Worm (Caenorhabditis elegans) whole organism, L4 larva: ENCODE data around the gene pkc-3.
A peak's percentile ranks its signal among the peaks of the same experiment; 100 is the strongest.

ENCODE experiments used
- F44E2.7 ChIP-seq: fragments of 200-800 bp; sonication (Bioruptor generic); IDR thresholded peaks from 2 replicates; pipeline ENCODE4 v2.1.2; 2022; ENCODE audit warnings: missing genetic modification characterization, missing compliant biosample characterization
- T26A8.4 ChIP-seq: fragments of 200-800 bp; sonication (Bioruptor generic); IDR thresholded peaks from 2 replicates; pipeline ENCODE4 v1.3.6; 2022; ENCODE audit warnings: missing genetic modification characterization, missing compliant biosample characterization
- ZK546.5 ChIP-seq, 2 experiments: sonication (generic microtip); optimal IDR thresholded peaks; 2 replicates each; lab custom pipeline; 2017; ENCODE audit warnings: missing biosample characterization in 2 of 2, missing genetic modification characterization in 2 of 2
- aha-1 ChIP-seq: fragments of 150-350 bp; peaks from one replicate; lab custom pipeline; 2014; ENCODE audit warnings: missing biosample characterization, missing genetic modification characterization
- ama-1 ChIP-seq: fragments of 150-350 bp; optimal IDR thresholded peaks from 2 replicates; lab custom pipeline; 2014; ENCODE audit warnings: inconsistent platforms, mixed read lengths
- daf-16 ChIP-seq, 3 experiments: sonication (generic microtip); optimal IDR thresholded peaks; 2 replicates each; lab custom pipeline; 2016 to 2017; ENCODE audit warnings: missing genetic modification characterization in 3 of 3, missing genetic modification reagents in 3 of 3, mild to moderate bottlenecking in 2 of 3, missing compliant biosample characterization in 2 of 3, missing biosample characterization in 1 of 3, moderate library complexity in 1 of 3
- daf-8 ChIP-seq: fragments of 200-800 bp; sonication (Bioruptor generic); IDR thresholded peaks from 2 replicates; pipeline ENCODE4 v1.3.6; 2022; ENCODE audit warnings: missing genetic modification characterization, missing compliant biosample characterization
- dmd-6 ChIP-seq: fragments of 200-800 bp; sonication (Bioruptor generic); IDR thresholded peaks from 2 replicates; pipeline ENCODE4 v1.3.6; 2022; ENCODE audit warnings: missing genetic modification reagents, missing genetic modification characterization, missing compliant biosample characterization
- dve-1 ChIP-seq: sonication (generic microtip); optimal IDR thresholded peaks from 2 replicates; lab custom pipeline; 2017; ENCODE audit warnings: antibody characterized with exemption, mild to moderate bottlenecking, missing genetic modification characterization, missing compliant biosample characterization; ENCODE audit not compliant: insufficient read depth
- egl-43 ChIP-seq: fragments of 200-800 bp; sonication (Bioruptor generic); IDR thresholded peaks from 2 replicates; pipeline ENCODE4 v1.3.6; 2022; ENCODE audit warnings: missing genetic modification reagents, missing genetic modification characterization, missing compliant biosample characterization
- gei-8 ChIP-seq: fragments of 200-800 bp; sonication (Bioruptor generic); optimal IDR thresholded peaks from 2 replicates; lab custom pipeline; 2018; ENCODE audit warnings: mild to moderate bottlenecking, missing genetic modification characterization, missing compliant biosample characterization
- hlh-11 ChIP-seq: fragments of 200-800 bp; sonication (Bioruptor generic); optimal IDR thresholded peaks from 2 replicates; lab custom pipeline; 2018; ENCODE audit warnings: mild to moderate bottlenecking, missing genetic modification characterization, missing compliant biosample characterization
- hlh-30 ChIP-seq: sonication (generic microtip); optimal IDR thresholded peaks from 2 replicates; lab custom pipeline; 2017; ENCODE audit warnings: antibody characterized with exemption, mild to moderate bottlenecking, missing genetic modification characterization, missing compliant biosample characterization; ENCODE audit not compliant: insufficient read depth
- hmg-1.1 ChIP-seq: fragments of 200-800 bp; sonication (Bioruptor generic); IDR thresholded peaks from 2 replicates; pipeline ENCODE4 v1.3.6; 2022; ENCODE audit warnings: missing genetic modification reagents, missing genetic modification characterization, missing compliant biosample characterization
- jun-1 ChIP-seq: fragments of 150-350 bp; optimal IDR thresholded peaks from 2 replicates; lab custom pipeline; 2014; ENCODE audit warnings: missing biosample characterization, missing genetic modification reagents, missing genetic modification characterization
- lin-38 ChIP-seq: fragments of 200-800 bp; sonication (Bioruptor generic); IDR thresholded peaks from 2 replicates; pipeline ENCODE4 v1.3.6; 2022; ENCODE audit warnings: missing genetic modification reagents, missing genetic modification characterization, missing compliant biosample characterization
- lsy-2 ChIP-seq, 2 experiments: fragments of 150-350 bp in 1 of 2; sonication (generic microtip) in 1 of 2; optimal IDR thresholded peaks; 2 replicates each; lab custom pipeline; 2014 to 2017; ENCODE audit warnings: missing biosample characterization in 2 of 2, missing genetic modification characterization in 2 of 2
- mdl-1 ChIP-seq, 2 experiments: fragments of 150-350 bp in 1 of 2; sonication (generic microtip) in 1 of 2; optimal IDR thresholded peaks; 2 replicates each; lab custom pipeline; 2014 to 2017; ENCODE audit warnings: missing biosample characterization in 2 of 2, missing genetic modification characterization in 2 of 2
- mep-1 ChIP-seq: fragments of 150-350 bp; sonication (generic microtip); optimal IDR thresholded peaks from 3 replicates; lab custom pipeline; 2014; ENCODE audit warnings: missing biosample characterization, missing genetic modification characterization
- mes-2 ChIP-seq: sonication (generic microtip); optimal IDR thresholded peaks from 2 replicates; lab custom pipeline; 2016; ENCODE audit warnings: missing genotype, mild to moderate bottlenecking, missing genetic modification characterization, missing compliant biosample characterization; ENCODE audit not compliant: poor library complexity, severe bottlenecking
- nhr-10 ChIP-seq: fragments of 150-350 bp; optimal IDR thresholded peaks from 2 replicates; lab custom pipeline; 2014; ENCODE audit warnings: missing biosample characterization, missing genetic modification characterization
- nhr-102 ChIP-seq: sonication (generic microtip); optimal IDR thresholded peaks from 2 replicates; lab custom pipeline; 2016; ENCODE audit warnings: mild to moderate bottlenecking, missing genetic modification characterization, moderate library complexity, missing compliant biosample characterization
- nhr-28 ChIP-seq: fragments of 150-350 bp; optimal IDR thresholded peaks from 2 replicates; lab custom pipeline; 2014; ENCODE audit warnings: missing biosample characterization, missing genetic modification characterization
- nhr-76 ChIP-seq: fragments of 150-350 bp; optimal IDR thresholded peaks from 2 replicates; lab custom pipeline; 2014; ENCODE audit warnings: missing biosample characterization, missing genetic modification characterization
- nhr-77 ChIP-seq: fragments of 150-350 bp; optimal IDR thresholded peaks from 2 replicates; lab custom pipeline; 2014; ENCODE audit warnings: missing biosample characterization, missing genetic modification characterization
- pha-4 ChIP-seq, 2 experiments: fragments of 150-350 bp in 1 of 2; fragments of 200-800 bp in 1 of 2; sonication (Bioruptor generic) in 1 of 2; IDR thresholded peaks in 1 of 2; optimal IDR thresholded peaks in 1 of 2; 2 replicates each; pipeline versions ENCODE4 v1.3.6 to Lab custom; 2014 to 2022; ENCODE audit warnings: missing genetic modification characterization in 2 of 2, missing genetic modification reagents in 2 of 2, missing biosample characterization in 1 of 2, missing compliant biosample characterization in 1 of 2
- rbr-2 ChIP-seq: sonication (generic microtip); optimal IDR thresholded peaks from 2 replicates; lab custom pipeline; 2016; ENCODE audit warnings: missing genotype, missing genetic modification characterization, missing compliant biosample characterization
- sdz-12 ChIP-seq: fragments of 200-800 bp; sonication (Bioruptor generic); optimal IDR thresholded peaks from 2 replicates; lab custom pipeline; 2018; ENCODE audit warnings: mild to moderate bottlenecking, missing genetic modification characterization, missing compliant biosample characterization
- skn-1 ChIP-seq: fragments of 150-350 bp; optimal IDR thresholded peaks from 2 replicates; lab custom pipeline; 2014; ENCODE audit warnings: missing biosample characterization, missing genetic modification characterization
- tag-97 ChIP-seq: fragments of 200-800 bp; sonication (Bioruptor generic); IDR thresholded peaks from 2 replicates; pipeline ENCODE4 v1.3.6; 2022; ENCODE audit warnings: missing genetic modification characterization, missing compliant biosample characterization
- tra-1 ChIP-seq: fragments of 200-800 bp; sonication (Bioruptor generic); IDR thresholded peaks from 2 replicates; pipeline ENCODE4 v1.3.6; 2022; ENCODE audit warnings: missing genetic modification reagents, missing genetic modification characterization, missing compliant biosample characterization
- unc-62 ChIP-seq, 3 experiments: fragments of 150-350 bp in 1 of 3; sonication (generic microtip); optimal IDR thresholded peaks in 2 of 3; peaks in 1 of 3; 1 replicate in 1 of 3; 2 replicates in 2 of 3; lab custom pipeline; 2014 to 2017; ENCODE audit warnings: missing biosample characterization in 3 of 3, missing genetic modification characterization in 3 of 3, missing genetic modification reagents in 3 of 3, missing genotype in 1 of 3
- zip-11 ChIP-seq: fragments of 200-800 bp; sonication (Bioruptor generic); IDR thresholded peaks from 2 replicates; pipeline ENCODE4 v1.3.6; 2022; ENCODE audit warnings: missing genetic modification characterization, missing compliant biosample characterization
- ztf-11 ChIP-seq: fragments of 150-350 bp; optimal IDR thresholded peaks from 2 replicates; lab custom pipeline; 2014; ENCODE audit warnings: missing biosample characterization, missing genetic modification characterization
- ztf-7 ChIP-seq: fragments of 150-350 bp; optimal IDR thresholded peaks from 2 replicates; lab custom pipeline; 2014; ENCODE audit warnings: missing biosample characterization, missing genetic modification characterization

Gene pkc-3

DNA sequence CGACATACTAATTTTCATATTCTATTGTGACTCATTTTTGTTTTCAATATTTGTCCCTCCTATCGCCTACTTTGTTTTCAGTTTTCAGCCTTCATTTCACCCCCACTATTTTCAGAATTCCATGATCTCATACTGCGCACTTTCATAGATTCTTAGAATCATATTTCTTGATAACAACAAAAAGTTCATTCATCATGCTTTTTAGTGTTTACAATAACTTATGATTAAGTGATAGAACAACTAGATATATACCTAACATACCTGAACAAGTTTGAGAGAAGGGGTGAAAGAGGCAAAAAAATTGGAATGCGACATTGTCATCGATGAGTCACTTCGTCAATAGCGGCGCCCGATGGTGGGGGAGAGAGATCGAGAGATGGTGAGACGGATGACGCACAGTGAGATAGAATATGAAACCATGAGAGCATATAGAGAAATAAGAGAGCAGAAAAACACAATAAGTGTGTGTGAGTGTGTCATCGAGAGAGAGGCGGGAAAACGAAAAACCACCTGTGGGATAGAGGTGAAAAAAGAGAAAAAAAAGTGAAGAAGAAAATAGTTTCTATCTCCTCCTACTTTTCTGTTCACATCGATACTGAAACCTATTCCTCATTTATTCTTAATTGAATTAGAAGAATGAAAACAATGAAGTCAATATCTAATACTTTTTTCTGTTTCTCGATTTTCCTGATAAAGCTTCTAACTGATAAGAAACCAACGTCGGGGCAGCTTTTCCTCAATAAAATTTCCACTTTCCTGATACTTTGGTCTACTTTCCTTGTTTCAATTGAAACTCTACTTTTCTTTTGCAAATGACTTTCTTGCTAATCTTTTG, 43.0 kb upstream of the pkc-3 start (continued):
- TF ChIP-seq dve-1 (tag; lab: Kevin White, UChicago), result peak; percentile 76
- TF ChIP-seq gei-8 (GFP tag; lab: Kevin White, UChicago), result no peak
- TF ChIP-seq nhr-10 (tag; lab: Kevin White, UChicago), result no peak
- no peak for TF ChIP-seq zip-11 (GFP tag; lab: Robert Waterston, UW)
- TF ChIP-seq ztf-11 (tag; lab: Kevin White, UChicago), result no peak
- peak; percentile 28 for TF ChIP-seq ama-1
- peak; percentile 84 for TF ChIP-seq rbr-2 (tag; lab: Kevin White, UChicago)
- peak; percentile 67 for TF ChIP-seq nhr-28
- TF ChIP-seq mes-2 (tag; lab: Kevin White, UChicago), result peak; percentile 82
- TF ChIP-seq dmd-6 (GFP tag; lab: Robert Waterston, UW), result peak; percentile 56
- no peak for TF ChIP-seq ZK546.5 (tag; optimal IDR thresholded peaks at IDR 0.05; lab: Kevin White, UChicago)
- peak; percentile 73 for TF ChIP-seq egl-43
- TF ChIP-seq ztf-7, result peak; percentile 22
- TF ChIP-seq pha-4 (GFP tag; IDR thresholded peaks at IDR 0.05; lab: Robert Waterston, UW), result peak; percentile 77
- TF ChIP-seq pha-4 (tag; optimal IDR thresholded peaks at IDR 0.05; lab: Kevin White, UChicago), result peak; percentile 85
- peak; percentile 37 for TF ChIP-seq nhr-76 (tag; lab: Kevin White, UChicago)
- TF ChIP-seq, all 104 proteins: peak for 46

DNA sequence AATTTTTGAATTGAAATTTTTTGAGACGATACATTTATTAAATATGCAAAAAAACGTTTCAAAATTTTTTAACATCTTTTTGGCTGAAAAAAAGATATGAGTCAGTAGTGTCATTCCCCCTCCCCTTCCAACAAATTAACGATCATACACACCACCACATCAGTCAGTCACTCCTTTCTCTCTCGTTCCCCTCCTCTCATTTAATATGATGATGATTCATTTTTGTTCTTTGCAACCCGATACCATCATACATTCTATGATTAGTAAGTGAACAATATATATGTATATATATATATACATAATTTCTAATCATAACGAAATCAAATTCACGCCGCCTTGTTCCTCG, 42.4 kb upstream of the pkc-3 start:
- TF ChIP-seq nhr-28, result peak; percentile 13
- no peak for TF ChIP-seq daf-8 (GFP tag; lab: Robert Waterston, UW)
- peak in 1 of 2 experiments; percentile 50 for TF ChIP-seq unc-62 (GFP tag; optimal IDR thresholded peaks at IDR 0.05 in 1 of 2; lab: Kevin White, UChicago)
- TF ChIP-seq unc-62 (tag; optimal IDR thresholded peaks at IDR 0.05; lab: Kevin White, UChicago), result no peak
- no peak for TF ChIP-seq daf-16 (GFP tag; optimal IDR thresholded peaks at IDR 0.05; lab: Kevin White, UChicago)
- TF ChIP-seq daf-16 (tag; optimal IDR thresholded peaks at IDR 0.05; lab: Kevin White, UChicago), result peak; percentile 15
- TF ChIP-seq tag-97 (GFP tag; lab: Robert Waterston, UW), result no peak
- TF ChIP-seq mep-1 (tag; lab: Kevin White, UChicago), result peak; percentile 19

- TF ChIP-seq daf-16 (GFP tag; optimal IDR thresholded peaks at IDR 0.05; lab: Kevin White, UChicago) (peak in 1 of 2 experiments; percentile 5), daf-16 (tag; optimal IDR thresholded peaks at IDR 0.05; lab: Kevin White, UChicago) (peak; percentile 86), jun-1 (tag; lab: Kevin White, UChicago) (peak; percentile 20), T26A8.4 (GFP tag; lab: Robert Waterston, UW) (peak; percentile 14; the same call in 1 of the 2 replicates), dmd-6 (GFP tag; lab: Robert Waterston, UW) (peak; percentile 42), mdl-1 (tag; optimal IDR thresholded peaks at IDR 0.05; lab: Kevin White, UChicago) (peak in 1 of 2 experiments; percentile 51), nhr-28 (peak; percentile 34), sdz-12 (GFP tag; lab: Kevin White, UChicago) (no peak), dve-1 (tag; lab: Kevin White, UChicago) (peak; percentile 73), nhr-102 (tag; lab: Kevin White, UChicago) (no peak), lin-38 (GFP tag; lab: Robert Waterston, UW) (peak; percentile 8; the same call in 1 of the 2 replicates), aha-1 (tag; lab: Kevin White, UChicago) (peak; percentile 91), nhr-77 (tag; lab: Kevin White, UChicago) (peak; percentile 42), skn-1 (tag; lab: Kevin White, UChicago) (no peak), mes-2 (tag; lab: Kevin White, UChicago) (peak; percentile 38), hlh-11 (tag; lab: Kevin White, UChicago) (peak; percentile 71), hlh-30 (tag; lab: Kevin White, UChicago) (peak; percentile 83), hmg-1.1 (GFP tag; lab: Robert Waterston, UW) (peak; percentile 22; the same call in 1 of the 2 replicates), mep-1 (tag; lab: Kevin White, UChicago) (peak; percentile 12), lsy-2 (tag; optimal IDR thresholded peaks at IDR 0.05; lab: Kevin White, UChicago) (peak in 1 of 2 experiments; percentile 30), pha-4 (GFP tag; IDR thresholded peaks at IDR 0.05; lab: Robert Waterston, UW) (no peak), pha-4 (tag; optimal IDR thresholded peaks at IDR 0.05; lab: Kevin White, UChicago) (peak; percentile 92), F44E2.7 (no peak), tra-1 (GFP tag; lab: Robert Waterston, UW) (0 out of 2 replicates have a peak, but pooled peaks have one; percentile 20), tag-97 (GFP tag; lab: Robert Waterston, UW) (no peak), ama-1 (peak; percentile 31)
Observed at ce11 chrII:5338301-5338700, 41.5 kb upstream of the pkc-3 start.
